Fruit fly (Drosophila melanogaster): Measurements from ENCODE around the gene CG12655.
"Not testable (repeated sequence)": the region's sequence is repeated elsewhere in the genome, so short reads cannot be mapped to it uniquely, and the experiment has no call there.

DNA sequence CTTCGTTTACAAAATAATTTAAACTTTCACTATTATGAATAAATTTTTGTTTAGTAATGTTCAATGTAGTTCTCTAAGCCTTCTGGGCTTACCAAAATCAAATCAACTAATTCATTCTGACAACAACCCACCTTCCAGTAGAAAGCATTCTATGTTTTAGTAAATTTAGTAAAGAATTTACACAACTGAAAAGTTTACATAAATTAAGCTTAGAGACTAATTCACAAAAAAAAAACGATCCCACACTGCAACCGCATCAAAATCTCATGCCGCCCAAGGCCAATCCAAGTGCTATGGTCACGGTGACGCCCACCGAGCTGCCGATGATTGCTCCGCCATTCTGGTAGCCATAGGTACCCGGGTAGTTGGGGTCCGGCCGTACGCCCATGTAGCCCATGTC, 15.2 kb downstream of the CG12655 start, which contains the start of gene CG45492:
- not testable (repeated sequence) for TF ChIP-seq h, Myc (optimal IDR thresholded peaks at IDR 0.05)
